Fruit fly (Drosophila melanogaster) whole organism, embryonic: Measurements from ENCODE around the gene g.

Experiments used
- CG10431 ChIP-seq: fragments of 200-800 bp; sonication (Bioruptor generic); optimal IDR thresholded peaks from 3 replicates; lab custom pipeline; 2018; ENCODE audit warnings: missing biosample characterization, mild to moderate bottlenecking, missing genetic modification characterization
- CG12769 ChIP-seq: fragments of 200-800 bp; sonication (Bioruptor generic); optimal IDR thresholded peaks from 2 replicates; lab custom pipeline; 2019; ENCODE audit warnings: missing biosample characterization, mild to moderate bottlenecking, missing genetic modification characterization, moderate library complexity
- CG13624 ChIP-seq: fragments of 200-800 bp; sonication (Bioruptor generic); optimal IDR thresholded peaks from 2 replicates; lab custom pipeline; 2016; ENCODE audit warnings: missing biosample characterization, missing genetic modification characterization
- CG14014 ChIP-seq: fragments of 200-800 bp; sonication (Bioruptor generic); IDR thresholded peaks from 2 replicates; pipeline ENCODE4 v1.3.6; 2022; ENCODE audit warnings: missing biosample characterization, missing genetic modification characterization
- CG15514 ChIP-seq: fragments of 200-800 bp; sonication (Bioruptor generic); optimal IDR thresholded peaks from 3 replicates; lab custom pipeline; 2017; ENCODE audit warnings: missing biosample characterization, missing genetic modification characterization, mild to moderate bottlenecking, moderate library complexity, missing genetic modification reagents
- CG1602 ChIP-seq: fragments of 200-800 bp; sonication (Bioruptor generic); optimal IDR thresholded peaks from 3 replicates; lab custom pipeline; 2016; ENCODE audit warnings: missing biosample characterization, missing genetic modification characterization
- CG17186 ChIP-seq: fragments of 200-800 bp; sonication (Bioruptor generic); optimal IDR thresholded peaks from 3 replicates; lab custom pipeline; 2017; ENCODE audit warnings: missing biosample characterization, missing genetic modification reagents, missing genetic modification characterization
- CG17385 ChIP-seq: fragments of 200-800 bp; sonication (Bioruptor generic); optimal IDR thresholded peaks from 3 replicates; lab custom pipeline; 2018; ENCODE audit warnings: missing biosample characterization, mild to moderate bottlenecking, missing genetic modification characterization
- CG18262 ChIP-seq: fragments of 200-800 bp; optimal IDR thresholded peaks from 3 replicates; lab custom pipeline; 2019; ENCODE audit warnings: missing biosample characterization, mild to moderate bottlenecking, missing genetic modification characterization, moderate library complexity
- CG2120 ChIP-seq: fragments of 200-800 bp; sonication (Bioruptor generic); optimal IDR thresholded peaks from 3 replicates; lab custom pipeline; 2016; ENCODE audit warnings: missing biosample characterization, missing genetic modification characterization
- CG2712 ChIP-seq: fragments of 200-800 bp; optimal IDR thresholded peaks from 3 replicates; lab custom pipeline; 2019; ENCODE audit warnings: missing biosample characterization, mild to moderate bottlenecking, missing genetic modification characterization, moderate library complexity
- CG3838 ChIP-seq: fragments of 200-800 bp; sonication (Bioruptor generic); optimal IDR thresholded peaks from 3 replicates; lab custom pipeline; 2016; ENCODE audit warnings: missing biosample characterization, missing genetic modification characterization
- CG43689 ChIP-seq: fragments of 200-800 bp; sonication (Bioruptor generic); IDR thresholded peaks from 2 replicates; pipeline ENCODE4 v1.3.6; 2022; ENCODE audit warnings: missing biosample characterization, missing genetic modification characterization
- CG4424 ChIP-seq: fragments of 200-800 bp; sonication (Bioruptor generic); optimal IDR thresholded peaks from 3 replicates; lab custom pipeline; 2016; ENCODE audit warnings: missing biosample characterization, missing genetic modification characterization
- CG4820 ChIP-seq: fragments of 200-800 bp; sonication (Bioruptor generic); optimal IDR thresholded peaks from 3 replicates; lab custom pipeline; 2016; ENCODE audit warnings: missing biosample characterization, missing genetic modification characterization
- CG6654 ChIP-seq: fragments of 200-800 bp; sonication (Bioruptor generic); optimal IDR thresholded peaks from 2 replicates; lab custom pipeline; 2017; ENCODE audit warnings: missing biosample characterization, mild to moderate bottlenecking, missing genetic modification characterization
- CG9727 ChIP-seq: fragments of 200-800 bp; sonication (Bioruptor generic); optimal IDR thresholded peaks from 3 replicates; lab custom pipeline; 2017; ENCODE audit warnings: missing biosample characterization, mild to moderate bottlenecking, missing genetic modification characterization
- Ets97D ChIP-seq: fragments of 200-800 bp; sonication (Bioruptor generic); optimal IDR thresholded peaks from 3 replicates; lab custom pipeline; 2016; ENCODE audit warnings: missing biosample characterization, missing genetic modification characterization
- Gsc ChIP-seq: fragments of 200-800 bp; sonication (Bioruptor generic); IDR thresholded peaks from 2 replicates; pipeline ENCODE4 v1.3.6; 2022; ENCODE audit warnings: missing biosample characterization, missing genetic modification characterization
- HmgZ ChIP-seq: fragments of 200-800 bp; sonication (Bioruptor generic); optimal IDR thresholded peaks from 2 replicates; lab custom pipeline; 2018; ENCODE audit warnings: missing biosample characterization, mild to moderate bottlenecking, missing genetic modification characterization
- NFAT ChIP-seq: fragments of 200-800 bp; sonication (Bioruptor generic); IDR thresholded peaks from 2 replicates; pipeline ENCODE4 v1.3.6; 2022; ENCODE audit warnings: missing biosample characterization, missing genetic modification characterization
- NK7.1 ChIP-seq: fragments of 200-800 bp; sonication (Bioruptor generic); optimal IDR thresholded peaks from 3 replicates; lab custom pipeline; 2016; ENCODE audit warnings: missing biosample characterization, missing genetic modification characterization
- Oaz ChIP-seq: fragments of 200-800 bp; sonication (Bioruptor generic); IDR thresholded peaks from 2 replicates; pipeline ENCODE4 v1.3.6; 2022; ENCODE audit warnings: missing biosample characterization, missing genetic modification characterization
- Optix ChIP-seq: fragments of 200-800 bp; sonication (Bioruptor generic); IDR thresholded peaks from 3 replicates; pipeline ENCODE4 v1.3.6; 2022; ENCODE audit warnings: missing biosample characterization, missing genetic modification characterization
- Ptx1 ChIP-seq: fragments of 200-800 bp; sonication (Bioruptor generic); IDR thresholded peaks from 2 replicates; pipeline ENCODE4 v1.3.6; 2022; ENCODE audit warnings: missing biosample characterization, missing genetic modification characterization
- Ravus ChIP-seq: fragments of 200-800 bp; sonication (Bioruptor generic); IDR thresholded peaks from 2 replicates; pipeline ENCODE4 v1.3.6; 2022; ENCODE audit warnings: missing biosample characterization, missing genetic modification characterization
- Scr ChIP-seq: fragments of 200-800 bp; sonication (Bioruptor generic); IDR thresholded peaks from 2 replicates; pipeline ENCODE4 v1.3.6; 2022; ENCODE audit warnings: missing biosample characterization, missing genetic modification characterization; ENCODE audit not compliant: partially characterized antibody
- amos ChIP-seq: fragments of 200-800 bp; sonication (Bioruptor generic); IDR thresholded peaks from 2 replicates; pipeline ENCODE4 v1.3.6; 2022; ENCODE audit warnings: missing biosample characterization, missing genetic modification characterization; ENCODE audit not compliant: partially characterized antibody
- bbx ChIP-seq: fragments of 200-800 bp; sonication (Bioruptor generic); IDR thresholded peaks from 2 replicates; pipeline ENCODE4 v1.3.6; 2022; ENCODE audit warnings: missing biosample characterization, missing genetic modification characterization; ENCODE audit not compliant: partially characterized antibody
- br ChIP-seq: fragments of >200 bp; optimal IDR thresholded peaks from 2 replicates; lab custom pipeline; 2017
- chinmo ChIP-seq: fragments of 200-800 bp; sonication (Bioruptor generic); IDR thresholded peaks from 4 replicates; pipeline ENCODE4 v1.3.6; 2022; ENCODE audit warnings: missing biosample characterization, missing genetic modification characterization; ENCODE audit not compliant: partially characterized antibody
- ci ChIP-seq: fragments of 200-800 bp; sonication (Bioruptor generic); IDR thresholded peaks from 3 replicates; pipeline ENCODE4 v1.3.6; 2022; ENCODE audit warnings: missing biosample characterization, missing genetic modification characterization
- corto ChIP-seq: fragments of 200-800 bp; sonication (Bioruptor generic); optimal IDR thresholded peaks from 2 replicates; lab custom pipeline; 2016; ENCODE audit warnings: missing biosample characterization, mild to moderate bottlenecking, missing genetic modification characterization, moderate library complexity
- crp ChIP-seq, 2 experiments: fragments of 200-800 bp; sonication (Bioruptor generic); optimal IDR thresholded peaks; 2 replicates in 1 of 2; 3 replicates in 1 of 2; lab custom pipeline; 2017; ENCODE audit warnings: missing biosample characterization in 2 of 2, missing genetic modification characterization in 2 of 2, mild to moderate bottlenecking in 1 of 2, moderate library complexity in 1 of 2
- danr ChIP-seq: fragments of 200-800 bp; sonication (Bioruptor generic); IDR thresholded peaks from 2 replicates; pipeline ENCODE4 v1.3.6; 2022; ENCODE audit warnings: missing biosample characterization, missing genetic modification characterization
- dm ChIP-seq: fragments of 200-800 bp; sonication (Bioruptor generic); optimal IDR thresholded peaks from 3 replicates; lab custom pipeline; 2016; ENCODE audit warnings: missing biosample characterization, missing genetic modification characterization
- dmrt99B ChIP-seq: fragments of 200-800 bp; sonication (Bioruptor generic); optimal IDR thresholded peaks from 2 replicates; lab custom pipeline; 2018; ENCODE audit warnings: missing biosample characterization, mild to moderate bottlenecking, missing genetic modification characterization, moderate library complexity
- esg ChIP-seq: fragments of 200-800 bp; sonication (Bioruptor generic); conservative IDR thresholded peaks from 2 replicates; pipeline ENCODE4 v1.3.6; 2022; ENCODE audit warnings: missing biosample characterization, missing genetic modification characterization
- ewg ChIP-seq: fragments of 200-800 bp; sonication (Bioruptor generic); optimal IDR thresholded peaks from 3 replicates; lab custom pipeline; 2017; ENCODE audit warnings: mild to moderate bottlenecking, missing biosample characterization, missing genetic modification reagents, missing genetic modification characterization
- ftz-f1 ChIP-seq: fragments of 200-800 bp; sonication (Bioruptor generic); optimal IDR thresholded peaks from 2 replicates; lab custom pipeline; 2016; ENCODE audit warnings: missing biosample characterization, missing genetic modification characterization
- gem ChIP-seq: fragments of 200-800 bp; sonication (Bioruptor generic); optimal IDR thresholded peaks from 2 replicates; lab custom pipeline; 2019; ENCODE audit warnings: missing biosample characterization, mild to moderate bottlenecking, missing genetic modification characterization, moderate library complexity
- hbn ChIP-seq: fragments of 200-800 bp; sonication (Bioruptor generic); IDR thresholded peaks from 2 replicates; pipeline ENCODE4 v1.3.6; 2022; ENCODE audit warnings: missing biosample characterization, missing genetic modification characterization; ENCODE audit not compliant: partially characterized antibody
- jigr1 ChIP-seq: fragments of 200-800 bp; sonication (Bioruptor generic); IDR thresholded peaks from 3 replicates; pipeline ENCODE4 v1.3.6; 2022; ENCODE audit warnings: missing biosample characterization, missing genetic modification characterization
- kni ChIP-seq: fragments of 200-800 bp; sonication (Bioruptor generic); optimal IDR thresholded peaks from 3 replicates; lab custom pipeline; 2017; ENCODE audit warnings: mild to moderate bottlenecking, missing biosample characterization, missing genetic modification reagents, missing genetic modification characterization
- knrl ChIP-seq: fragments of 200-800 bp; sonication (Bioruptor generic); IDR thresholded peaks from 3 replicates; pipeline ENCODE4 v1.3.6; 2022; ENCODE audit warnings: missing biosample characterization, missing genetic modification characterization; ENCODE audit not compliant: partially characterized antibody
- lmd ChIP-seq: fragments of 200-800 bp; sonication (Bioruptor generic); IDR thresholded peaks from 2 replicates; pipeline ENCODE4 v1.3.6; 2022; ENCODE audit warnings: missing biosample characterization, missing genetic modification characterization
- mirr ChIP-seq: fragments of 200-800 bp; sonication (Bioruptor generic); optimal IDR thresholded peaks from 3 replicates; lab custom pipeline; 2018; ENCODE audit warnings: missing biosample characterization, mild to moderate bottlenecking, missing genetic modification characterization
- pan ChIP-seq, 4 experiments: fragments of >200 bp in 3 of 4; fragments of 200-800 bp in 1 of 4; sonication (Bioruptor generic) in 1 of 4; optimal IDR thresholded peaks in 3 of 4; IDR thresholded peaks in 1 of 4; 2 replicates each; pipeline versions ENCODE4 v1.3.6 to Lab custom; 2017 to 2022; ENCODE audit warnings: missing biosample characterization in 2 of 4, missing genetic modification characterization in 2 of 4, mixed read lengths in 1 of 4
- psq ChIP-seq: fragments of 200-800 bp; sonication (Bioruptor generic); optimal IDR thresholded peaks from 2 replicates; lab custom pipeline; 2017; ENCODE audit warnings: missing biosample characterization, missing genetic modification characterization
- ranshi ChIP-seq: fragments of 200-800 bp; sonication (Bioruptor generic); IDR thresholded peaks from 2 replicates; pipeline ENCODE4 v1.3.6; 2022; ENCODE audit warnings: missing biosample characterization, missing genetic modification characterization
- sim ChIP-seq: fragments of 200-800 bp; sonication (Bioruptor generic); IDR thresholded peaks from 2 replicates; pipeline ENCODE4 v1.3.6; 2022; ENCODE audit warnings: missing biosample characterization, missing genetic modification characterization
- zen ChIP-seq: fragments of 200-800 bp; sonication (Bioruptor generic); optimal IDR thresholded peaks from 3 replicates; lab custom pipeline; 2018; ENCODE audit warnings: missing biosample characterization, mild to moderate bottlenecking, missing genetic modification characterization, moderate library complexity

g gene

DNA sequence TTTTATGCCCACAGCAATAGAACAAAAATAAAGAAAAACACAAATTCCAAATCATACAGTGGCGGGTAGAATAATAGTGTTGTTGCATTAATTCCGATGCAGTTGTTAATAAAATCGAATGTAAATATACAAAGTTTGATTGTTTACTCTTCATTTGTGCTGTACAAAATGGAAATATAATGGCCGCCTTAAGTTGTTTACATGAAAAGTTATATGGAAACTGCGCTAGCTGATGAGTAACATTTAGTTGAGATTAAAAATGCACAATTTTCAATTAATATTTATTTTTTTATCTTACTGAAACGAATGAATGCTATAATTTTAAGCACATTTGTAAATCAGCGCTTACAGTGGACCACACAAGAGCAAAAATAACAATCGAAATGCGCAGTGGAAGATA is 1.2 kb downstream of the g start (continued):
- no peak for TF ChIP-seq bbx (GFP tag; lab: Robert Waterston, UW)
- TF ChIP-seq crp (GFP tag; optimal IDR thresholded peaks at IDR 0.05; lab: Kevin White, UChicago): no peak
- TF ChIP-seq Ravus (GFP tag; lab: Robert Waterston, UW): no peak
- TF ChIP-seq CG2120 (GFP tag; lab: Kevin White, UChicago): peak; percentile 24
- TF ChIP-seq CG4424 (GFP tag; lab: Kevin White, UChicago): peak; percentile 5
- no peak for TF ChIP-seq gem (tag; lab: Kevin White, UChicago)
- TF ChIP-seq sim: no peak
- no peak for TF ChIP-seq corto
- TF ChIP-seq ftz-f1 (GFP tag; lab: Kevin White, UChicago): no peak
- TF ChIP-seq CG13624 (GFP tag; lab: Kevin White, UChicago): no peak
- no peak for TF ChIP-seq NK7.1
- TF ChIP-seq ci (GFP tag; lab: Robert Waterston, UW): no peak
- peak; percentile 21 for TF ChIP-seq CG17385 (GFP tag; lab: Kevin White, UChicago)
- TF ChIP-seq Optix (GFP tag; lab: Robert Waterston, UW): no peak
- peak; percentile 20; the same call in 1 of the 2 replicates for TF ChIP-seq Ptx1 (GFP tag; lab: Robert Waterston, UW)
- TF ChIP-seq ranshi (GFP tag; lab: Robert Waterston, UW): 0 out of 2 replicates have a peak, but pooled peaks have one; percentile 30
- no peak for TF ChIP-seq dmrt99B (tag; lab: Kevin White, UChicago)
- TF ChIP-seq chinmo (GFP tag; lab: Robert Waterston, UW): no peak
- no peak for TF ChIP-seq kni (GFP tag; lab: Kevin White, UChicago)
- no peak for TF ChIP-seq CG17186 (GFP tag; lab: Kevin White, UChicago)
- no peak for TF ChIP-seq CG3838
- no peak for TF ChIP-seq amos (GFP tag; lab: Robert Waterston, UW)
- TF ChIP-seq pan (optimal IDR thresholded peaks at IDR 0.05; lab: Kevin White, UChicago): no peak
- peak in 1 of 2 experiments; percentile 21 for TF ChIP-seq pan (GFP tag; optimal IDR thresholded peaks at IDR 0.05 in 1 of 2, IDR thresholded peaks at IDR 0.05 in 1 of 2)
- no peak for TF ChIP-seq NFAT
- TF ChIP-seq lmd (GFP tag; lab: Robert Waterston, UW): no peak
- no peak for TF ChIP-seq br (lab: Kevin White, UChicago)
- no peak for TF ChIP-seq dm (GFP tag; lab: Kevin White, UChicago)
- TF ChIP-seq psq: no peak
- peak; percentile 22 for TF ChIP-seq CG2712 (tag; lab: Kevin White, UChicago)
- TF ChIP-seq CG14014 (GFP tag; lab: Robert Waterston, UW): 0 out of 2 replicates have a peak, but pooled peaks have one; percentile 12
- no peak for TF ChIP-seq hbn (GFP tag; lab: Robert Waterston, UW)

DNA sequence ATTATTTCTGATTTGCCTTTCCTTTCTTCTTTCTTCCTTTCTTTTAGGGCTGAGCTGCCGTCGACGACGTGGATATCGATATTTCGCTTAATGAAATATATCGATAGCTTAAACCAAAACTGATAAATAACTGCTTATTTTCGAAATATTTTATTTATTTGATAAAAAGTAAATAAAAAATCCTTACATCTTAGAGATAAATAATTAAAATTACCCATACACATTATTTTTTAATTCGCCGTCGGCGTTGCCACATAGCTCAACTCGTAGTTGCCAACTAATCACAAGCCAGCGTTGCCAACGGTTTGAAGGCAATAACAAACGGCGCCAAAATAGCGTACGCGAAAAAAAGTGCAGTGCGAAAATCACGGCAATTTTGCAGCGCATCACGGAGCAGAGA is 14.1 kb downstream of the g start, which contains the start of the genes Mrgn1 and mus101:
Gene Mrgn1 (minus strand): TSS at position 44 of the 400 bp plus-strand sequence.
Gene mus101 (plus strand): TSS at position 313 of the 400 bp plus-strand sequence.
- TF ChIP-seq jigr1 (GFP tag; lab: Robert Waterston, UW) (no peak), zen (tag; lab: Kevin White, UChicago) (peak; percentile 10), CG15514 (GFP tag; lab: Kevin White, UChicago) (no peak), CG12769 (tag; lab: Kevin White, UChicago) (no peak), danr (GFP tag; lab: Robert Waterston, UW) (no peak), CG1602 (GFP tag; lab: Kevin White, UChicago) (no peak), CG43689 (no peak), mirr (GFP tag; lab: Kevin White, UChicago) (no peak), CG18262 (no peak), CG9727 (GFP tag; lab: Kevin White, UChicago) (peak; percentile 2), Gsc (no peak), Ets97D (no peak), Oaz (no peak), esg (GFP tag; lab: Robert Waterston, UW) (no peak), CG10431 (no peak), CG4820 (GFP tag; lab: Kevin White, UChicago) (no peak), HmgZ (peak; percentile 26), CG6654 (no peak), ewg (GFP tag; lab: Kevin White, UChicago) (no peak), knrl (peak; percentile 81), Scr (GFP tag; lab: Robert Waterston, UW) (peak; percentile 85)
